Fruit fly (Drosophila melanogaster) whole organism, embryonic: ENCODE measurements around the gene mRpL46.

Source experiments
- ATbp ChIP-seq: fragments of 200-800 bp; sonication (Bioruptor generic); optimal IDR thresholded peaks from 2 replicates; lab custom pipeline; 2017; ENCODE audit warnings: missing biosample characterization, mild to moderate bottlenecking, missing genetic modification characterization, missing genetic modification reagents
- B-H1 ChIP-seq: fragments of 200-800 bp; sonication (Bioruptor generic); IDR thresholded peaks from 3 replicates; pipeline ENCODE4 v1.3.6; 2022; ENCODE audit warnings: missing biosample characterization, missing genetic modification characterization
- CG11456 ChIP-seq: fragments of 200-800 bp; sonication (Bioruptor generic); IDR thresholded peaks from 3 replicates; pipeline ENCODE4 v1.3.6; 2022; ENCODE audit warnings: missing biosample characterization, missing genetic modification characterization
- CG12104 ChIP-seq: fragments of 200-800 bp; sonication (Bioruptor generic); optimal IDR thresholded peaks from 3 replicates; lab custom pipeline; 2016; ENCODE audit warnings: missing biosample characterization, missing genetic modification characterization
- CG14050 ChIP-seq: fragments of 200-800 bp; sonication (Bioruptor generic); IDR thresholded peaks from 3 replicates; pipeline ENCODE4 v1.3.6; 2022; ENCODE audit warnings: missing biosample characterization, missing genetic modification characterization
- CG15011 ChIP-seq: fragments of 200-800 bp; sonication (Bioruptor generic); optimal IDR thresholded peaks from 3 replicates; lab custom pipeline; 2018; ENCODE audit warnings: missing biosample characterization, mild to moderate bottlenecking, missing genetic modification characterization
- CG1647 ChIP-seq: fragments of 200-800 bp; sonication (Bioruptor generic); optimal IDR thresholded peaks from 3 replicates; lab custom pipeline; 2016; ENCODE audit warnings: missing biosample characterization, missing genetic modification characterization
- CG16813 ChIP-seq: fragments of 200-800 bp; sonication (Bioruptor generic); IDR thresholded peaks from 3 replicates; pipeline ENCODE4 v1.3.6; 2022; ENCODE audit warnings: missing biosample characterization, missing genetic modification characterization; ENCODE audit not compliant: partially characterized antibody
- CG18619 ChIP-seq: fragments of 200-800 bp; sonication (Bioruptor generic); optimal IDR thresholded peaks from 3 replicates; lab custom pipeline; 2017; ENCODE audit warnings: missing biosample characterization, mild to moderate bottlenecking, missing genetic modification characterization
- CG2120 ChIP-seq: fragments of 200-800 bp; sonication (Bioruptor generic); optimal IDR thresholded peaks from 3 replicates; lab custom pipeline; 2016; ENCODE audit warnings: missing biosample characterization, missing genetic modification characterization
- CG3163 ChIP-seq: fragments of 200-800 bp; sonication (Bioruptor generic); optimal IDR thresholded peaks from 3 replicates; lab custom pipeline; 2016; ENCODE audit warnings: missing biosample characterization, missing genetic modification characterization
- CG3281 ChIP-seq: fragments of 200-800 bp; sonication (Bioruptor generic); optimal IDR thresholded peaks from 3 replicates; lab custom pipeline; 2017; ENCODE audit warnings: missing biosample characterization, mild to moderate bottlenecking, missing genetic modification characterization
- CG34422 ChIP-seq: fragments of 200-800 bp; sonication (Bioruptor generic); IDR thresholded peaks from 3 replicates; pipeline ENCODE4 v1.3.6; 2022; ENCODE audit warnings: missing biosample characterization, missing genetic modification characterization
- CG4282 ChIP-seq: fragments of 200-800 bp; sonication (Bioruptor generic); optimal IDR thresholded peaks from 2 replicates; lab custom pipeline; 2016; ENCODE audit warnings: missing biosample characterization, missing genetic modification characterization
- CG4820 ChIP-seq: fragments of 200-800 bp; sonication (Bioruptor generic); optimal IDR thresholded peaks from 3 replicates; lab custom pipeline; 2016; ENCODE audit warnings: missing biosample characterization, missing genetic modification characterization
- CG7357 ChIP-seq: fragments of 200-800 bp; sonication (Bioruptor generic); IDR thresholded peaks from 3 replicates; pipeline ENCODE4 v1.3.6; 2022; ENCODE audit warnings: missing biosample characterization, missing genetic modification characterization
- CG7928 ChIP-seq: fragments of 200-800 bp; sonication (Bioruptor generic); optimal IDR thresholded peaks from 2 replicates; lab custom pipeline; 2017; ENCODE audit warnings: missing biosample characterization, mild to moderate bottlenecking, missing genetic modification characterization
- CG7987 ChIP-seq: fragments of 200-800 bp; sonication (Bioruptor generic); optimal IDR thresholded peaks from 2 replicates; lab custom pipeline; 2018; ENCODE audit warnings: missing biosample characterization, mild to moderate bottlenecking, missing genetic modification characterization, moderate library complexity
- CG9215 ChIP-seq: fragments of 200-800 bp; sonication (Bioruptor generic); IDR thresholded peaks from 2 replicates; pipeline ENCODE4 v1.3.6; 2022; ENCODE audit warnings: missing biosample characterization, missing genetic modification characterization
- CHES-1-like ChIP-seq: fragments of 200-800 bp; sonication (Bioruptor generic); optimal IDR thresholded peaks from 2 replicates; lab custom pipeline; 2016; ENCODE audit warnings: missing biosample characterization, missing genetic modification characterization
- Chrac-16 ChIP-seq: fragments of 200-800 bp; sonication (Bioruptor generic); optimal IDR thresholded peaks from 3 replicates; lab custom pipeline; 2016; ENCODE audit warnings: missing biosample characterization, missing genetic modification characterization
- Dek ChIP-seq: fragments of 200-800 bp; sonication (Bioruptor generic); optimal IDR thresholded peaks from 3 replicates; lab custom pipeline; 2019; ENCODE audit warnings: missing biosample characterization, mild to moderate bottlenecking, missing genetic modification characterization, moderate library complexity
- E2f1 ChIP-seq: fragments of 200-800 bp; sonication (Bioruptor generic); IDR thresholded peaks from 2 replicates; pipeline ENCODE4 v1.3.6; 2022; ENCODE audit warnings: missing biosample characterization, missing genetic modification characterization
- Ets65A ChIP-seq: fragments of 200-800 bp; sonication (Bioruptor generic); peaks from one replicate; lab custom pipeline; 2016; ENCODE audit warnings: missing biosample characterization, missing genetic modification characterization
- Hr78 ChIP-seq, 2 experiments: fragments of 200-800 bp in 1 of 2; fragments of >200 bp in 1 of 2; sonication (Bioruptor generic) in 1 of 2; optimal IDR thresholded peaks; 2 replicates each; lab custom pipeline; 2017 to 2019; ENCODE audit warnings: missing biosample characterization in 2 of 2, missing genetic modification characterization in 2 of 2, mild to moderate bottlenecking in 1 of 2, moderate library complexity in 1 of 2
- MTF-1 ChIP-seq: fragments of 200-800 bp; sonication (Bioruptor generic); optimal IDR thresholded peaks from 2 replicates; lab custom pipeline; 2018; ENCODE audit warnings: missing biosample characterization, mild to moderate bottlenecking, missing genetic modification characterization, borderline replicate concordance
- NFAT ChIP-seq: fragments of 200-800 bp; sonication (Bioruptor generic); IDR thresholded peaks from 2 replicates; pipeline ENCODE4 v1.3.6; 2022; ENCODE audit warnings: missing biosample characterization, missing genetic modification characterization
- Sry-δ ChIP-seq: fragments of 200-800 bp; sonication (Bioruptor generic); optimal IDR thresholded peaks from 2 replicates; lab custom pipeline; 2016; ENCODE audit warnings: missing biosample characterization, missing genetic modification characterization
- TFAM ChIP-seq: fragments of 200-800 bp; sonication (Bioruptor generic); optimal IDR thresholded peaks from 2 replicates; lab custom pipeline; 2017; ENCODE audit warnings: missing biosample characterization, missing genetic modification characterization, inconsistent platforms
- chm ChIP-seq: fragments of 200-800 bp; sonication (Bioruptor generic); IDR thresholded peaks from 2 replicates; pipeline ENCODE4 v1.3.6; 2022; ENCODE audit warnings: missing biosample characterization, missing genetic modification characterization
- cwo ChIP-seq: fragments of 200-800 bp; sonication (Bioruptor generic); optimal IDR thresholded peaks from 3 replicates; lab custom pipeline; 2017; ENCODE audit warnings: missing biosample characterization, missing genetic modification characterization, mild to moderate bottlenecking, moderate library complexity, missing genetic modification reagents
- dan ChIP-seq: fragments of 200-800 bp; sonication (Bioruptor generic); IDR thresholded peaks from 2 replicates; pipeline ENCODE4 v1.3.6; 2022; ENCODE audit warnings: missing biosample characterization, missing genetic modification characterization
- gt ChIP-seq: fragments of 200-800 bp; sonication (Bioruptor generic); IDR thresholded peaks from 2 replicates; pipeline ENCODE4 v1.3.6; 2022; ENCODE audit warnings: missing biosample characterization, missing genetic modification characterization
- lmd ChIP-seq: fragments of 200-800 bp; sonication (Bioruptor generic); IDR thresholded peaks from 2 replicates; pipeline ENCODE4 v1.3.6; 2022; ENCODE audit warnings: missing biosample characterization, missing genetic modification characterization
- lola ChIP-seq, 3 experiments: fragments of >200 bp in 2 of 3; fragments of 200-800 bp in 1 of 3; sonication (Bioruptor generic) in 1 of 3; optimal IDR thresholded peaks; 2 replicates each; lab custom pipeline; 2017 to 2019; ENCODE audit warnings: missing biosample characterization in 3 of 3, missing genetic modification characterization in 3 of 3, mild to moderate bottlenecking in 1 of 3, moderate library complexity in 1 of 3
- maf-S ChIP-seq: fragments of 200-800 bp; sonication (Bioruptor generic); optimal IDR thresholded peaks from 2 replicates; lab custom pipeline; 2016; ENCODE audit warnings: missing biosample characterization, missing genetic modification characterization
- nerfin-1 ChIP-seq: fragments of 200-800 bp; sonication (Bioruptor generic); optimal IDR thresholded peaks from 3 replicates; lab custom pipeline; 2019; ENCODE audit warnings: missing biosample characterization, mild to moderate bottlenecking, missing genetic modification characterization, moderate library complexity
- nerfin-2 ChIP-seq: fragments of 200-800 bp; sonication (Bioruptor generic); IDR thresholded peaks from 2 replicates; pipeline ENCODE4 v1.3.6; 2022; ENCODE audit warnings: missing biosample characterization, missing genetic modification characterization; ENCODE audit not compliant: partially characterized antibody
- nmo ChIP-seq: fragments of 200-800 bp; sonication (Bioruptor generic); optimal IDR thresholded peaks from 2 replicates; lab custom pipeline; 2018; ENCODE audit warnings: missing biosample characterization, mild to moderate bottlenecking, missing genetic modification characterization, moderate library complexity
- pita ChIP-seq: fragments of 200-800 bp; sonication (Bioruptor generic); optimal IDR thresholded peaks from 2 replicates; lab custom pipeline; 2017; ENCODE audit warnings: missing biosample characterization, mild to moderate bottlenecking, missing genetic modification characterization
- prd ChIP-seq, 3 experiments: fragments of >200 bp in 2 of 3; fragments of 200-800 bp in 1 of 3; sonication (Bioruptor generic) in 1 of 3; optimal IDR thresholded peaks in 2 of 3; IDR thresholded peaks in 1 of 3; 2 replicates in 2 of 3; 3 replicates in 1 of 3; pipeline versions ENCODE4 v1.3.6 to Lab custom; 2017 to 2022; ENCODE audit warnings: missing biosample characterization in 1 of 3, missing genetic modification characterization in 1 of 3
- repo ChIP-seq: fragments of 200-800 bp; sonication (Bioruptor generic); optimal IDR thresholded peaks from 2 replicates; lab custom pipeline; 2016; ENCODE audit warnings: missing biosample characterization, missing genetic modification characterization
- sna ChIP-seq: fragments of 200-800 bp; sonication (Bioruptor generic); IDR thresholded peaks from 2 replicates; pipeline ENCODE4 v1.3.6; 2022; ENCODE audit warnings: missing biosample characterization, missing genetic modification characterization; ENCODE audit not compliant: partially characterized antibody
- stwl ChIP-seq: fragments of 200-800 bp; sonication (Bioruptor generic); optimal IDR thresholded peaks from 3 replicates; lab custom pipeline; 2018; ENCODE audit warnings: missing biosample characterization, mild to moderate bottlenecking, missing genetic modification characterization, moderate library complexity
- tgo ChIP-seq: fragments of 200-800 bp; sonication (Bioruptor generic); IDR thresholded peaks from 3 replicates; pipeline ENCODE4 v1.3.6; 2022; ENCODE audit warnings: missing biosample characterization, missing genetic modification characterization
- tna ChIP-seq: fragments of 200-800 bp; sonication (Bioruptor generic); IDR thresholded peaks from 2 replicates; pipeline ENCODE4 v1.3.6; 2022; ENCODE audit warnings: missing biosample characterization, missing genetic modification characterization; ENCODE audit not compliant: partially characterized antibody
- zen2 ChIP-seq: fragments of 200-800 bp; sonication (Bioruptor generic); IDR thresholded peaks from 3 replicates; pipeline ENCODE4 v1.3.6; 2022; ENCODE audit warnings: missing biosample characterization, missing genetic modification characterization; ENCODE audit not compliant: partially characterized antibody

mRpL46 gene

dm6 chr3L:1774713-1775648 lies 2.3 kb upstream of the mRpL46 start, which contains the start of the genes CG13933 and PolD2 (continued):
- TF ChIP-seq CG3281 = no peak
- TF ChIP-seq dan (GFP tag; lab: Robert Waterston, UW) = peak; percentile 94
- TF ChIP-seq Sry-δ (GFP tag; lab: Kevin White, UChicago) = peak; percentile 35
- TF ChIP-seq CG9215 (GFP tag; lab: Robert Waterston, UW) = peak; percentile 92
- peak; percentile 72 for TF ChIP-seq MTF-1
- no peak for TF ChIP-seq nerfin-1 (tag; lab: Kevin White, UChicago)
- peak; percentile 46 for TF ChIP-seq CG7987 (GFP tag; lab: Kevin White, UChicago)
- peak; percentile 88 for TF ChIP-seq lmd (GFP tag; lab: Robert Waterston, UW)
- TF ChIP-seq sna (GFP tag; lab: Robert Waterston, UW) = peak; percentile 80
- TF ChIP-seq Chrac-16 (GFP tag; lab: Kevin White, UChicago) = peak; percentile 97
- TF ChIP-seq maf-S (GFP tag; lab: Kevin White, UChicago) = peak; percentile 55
- peak; percentile 92 for TF ChIP-seq CG12104 (GFP tag; lab: Kevin White, UChicago)
- TF ChIP-seq nmo = peak; percentile 99
- TF ChIP-seq CG7357 = peak; percentile 88
- no peak for TF ChIP-seq pita (GFP tag; lab: Kevin White, UChicago)
- TF ChIP-seq CG4820 (GFP tag; lab: Kevin White, UChicago) = peak; percentile 71
- TF ChIP-seq CG11456 (GFP tag; lab: Robert Waterston, UW) = peak; percentile 85
- peak; percentile 0 for TF ChIP-seq CG4282 (GFP tag; lab: Kevin White, UChicago)
- peak in 1 of 3 experiments; percentile 98 for TF ChIP-seq lola (GFP tag; optimal IDR thresholded peaks at IDR 0.05; lab: Kevin White, UChicago)
- peak; percentile 99 for TF ChIP-seq CG34422 (GFP tag; lab: Robert Waterston, UW)
- peak; percentile 78 for TF ChIP-seq CG16813
- TF ChIP-seq tgo = peak; percentile 97
- TF ChIP-seq nerfin-2 = peak; percentile 95
- TF ChIP-seq cwo = peak; percentile 77
- TF ChIP-seq CG2120 (GFP tag; lab: Kevin White, UChicago) = peak; percentile 96
- TF ChIP-seq CHES-1-like (GFP tag; lab: Kevin White, UChicago) = peak; percentile 79
- peak; percentile 60 for TF ChIP-seq CG7928 (GFP tag; lab: Kevin White, UChicago)
- TF ChIP-seq Hr78 (GFP tag; optimal IDR thresholded peaks at IDR 0.05; lab: Kevin White, UChicago) = no peak
- peak; percentile 91 for TF ChIP-seq NFAT (GFP tag; lab: Robert Waterston, UW)
- TF ChIP-seq CG18619 = peak; percentile 97
- TF ChIP-seq chm = peak; percentile 98
- peak; percentile 98 for TF ChIP-seq CG14050
- no peak for TF ChIP-seq stwl
- TF ChIP-seq prd (optimal IDR thresholded peaks at IDR 0.05; lab: Kevin White, UChicago) = no peak
- peak; percentile 99 for TF ChIP-seq prd (GFP tag; IDR thresholded peaks at IDR 0.05; lab: Robert Waterston, UW)
- no peak for TF ChIP-seq repo (GFP tag; lab: Kevin White, UChicago)
- TF ChIP-seq zen2 (GFP tag; lab: Robert Waterston, UW) = peak; percentile 75; the same call in 2 of the 3 replicates
- peak; percentile 46 for TF ChIP-seq CG1647 (GFP tag; lab: Kevin White, UChicago)
- peak; percentile 97 for TF ChIP-seq B-H1 (GFP tag; lab: Robert Waterston, UW)
- no peak for TF ChIP-seq CG15011 (GFP tag; lab: Kevin White, UChicago)
- TF ChIP-seq gt (GFP tag; lab: Robert Waterston, UW) = peak; percentile 87
- TF ChIP-seq CG3163 = peak; percentile 50
- peak; percentile 99 for TF ChIP-seq E2f1 (GFP tag; lab: Robert Waterston, UW)
- TF ChIP-seq Ets65A (GFP tag; lab: Kevin White, UChicago) = peak; percentile 97
- TF ChIP-seq Dek (tag; lab: Kevin White, UChicago) = peak; percentile 97
- peak; percentile 90 for TF ChIP-seq tna (GFP tag; lab: Robert Waterston, UW)
- no peak for TF ChIP-seq ATbp
- peak; percentile 20 for TF ChIP-seq TFAM (GFP tag; lab: Kevin White, UChicago)
